Fruit fly (Drosophila melanogaster): ENCODE data around the gene CG3168.

Gene CG3168

dm6 chrX:6711295-6711694 is 28.5 kb downstream of the CG3168 start (continued):
- TF ChIP-seq MBD-R2 (GFP tag; IDR thresholded peaks at IDR 0.05) (peak; percentile 36; the same call in 1 of the 2 replicates), CG32532 (GFP tag; IDR thresholded peaks at IDR 0.05) (peak; percentile 79), CG34224 (GFP tag; IDR thresholded peaks at IDR 0.05; ENCODE audit: partially characterized antibody) (no peak), CG1603 (tag; optimal IDR thresholded peaks at IDR 0.05) (peak; percentile 91), CG1529 (GFP tag; optimal IDR thresholded peaks at IDR 0.05) (peak; percentile 67), CG10274 (GFP tag; optimal IDR thresholded peaks at IDR 0.05) (peak; percentile 34), ab (GFP tag; optimal IDR thresholded peaks at IDR 0.05) (no peak), Ets97D (GFP tag; optimal IDR thresholded peaks at IDR 0.05) (peak; percentile 20), tup (GFP tag; optimal IDR thresholded peaks at IDR 0.05) (peak; percentile 48), inv (GFP tag; IDR thresholded peaks at IDR 0.05; ENCODE audit: partially characterized antibody) (no peak), Opbp (GFP tag; IDR thresholded peaks at IDR 0.05; ENCODE audit: partially characterized antibody) (no peak), CG11560 (tag; IDR thresholded peaks at IDR 0.05) (peak; percentile 27; the same call in 1 of the 3 replicates), so (GFP tag; IDR thresholded peaks at IDR 0.05) (peak; percentile 79; the same call in 2 of the 3 replicates), Bgb (GFP tag; IDR thresholded peaks at IDR 0.05; ENCODE audit: partially characterized antibody) (no peak), btn (GFP tag; optimal IDR thresholded peaks at IDR 0.05) (peak; percentile 61), pan (optimal IDR thresholded peaks at IDR 0.05) (no peak), pan (GFP tag; optimal IDR thresholded peaks at IDR 0.05 in 1 of 2, IDR thresholded peaks at IDR 0.05 in 1 of 2) (peak in 1 of 2 experiments; percentile 78), CG14710 (tag; optimal IDR thresholded peaks at IDR 0.05) (peak; percentile 69), Lim3 (GFP tag; IDR thresholded peaks at IDR 0.05) (no peak), CG17568 (GFP tag; optimal IDR thresholded peaks at IDR 0.05) (peak; percentile 37), CG12219 (GFP tag; optimal IDR thresholded peaks at IDR 0.05) (peak; percentile 81), CG10321 (GFP tag; IDR thresholded peaks at IDR 0.05) (no peak), croc (GFP tag; conservative IDR thresholded peaks at IDR 0.05) (peak; percentile 60; the same call in 2 of the 3 replicates), dimm (GFP tag; IDR thresholded peaks at IDR 0.05) (0 out of 2 replicates have a peak, but pooled peaks have one; percentile 25), fru (optimal IDR thresholded peaks at IDR 0.05) (no peak), CG4730 (GFP tag; IDR thresholded peaks at IDR 0.05) (peak; percentile 28; the same call in 1 of the 2 replicates), Fer1 (GFP tag; optimal IDR thresholded peaks at IDR 0.05) (peak; percentile 87), CG16813 (GFP tag; IDR thresholded peaks at IDR 0.05; ENCODE audit: partially characterized antibody) (no peak), nerfin-1 (tag; optimal IDR thresholded peaks at IDR 0.05) (peak; percentile 45), NC2β (GFP tag; optimal IDR thresholded peaks at IDR 0.05) (peak; percentile 73), CrebB (tag; optimal IDR thresholded peaks at IDR 0.05) (peak; percentile 82), gsb (GFP tag; IDR thresholded peaks at IDR 0.05) (no peak), cg (GFP tag; optimal IDR thresholded peaks at IDR 0.05) (no peak), C15 (GFP tag; IDR thresholded peaks at IDR 0.05) (0 out of 3 replicates have a peak, but pooled peaks have one; percentile 39), her (GFP tag; optimal IDR thresholded peaks at IDR 0.05) (peak; percentile 80), Asciz (GFP tag; optimal IDR thresholded peaks at IDR 0.05) (peak; percentile 24), CG12659 (GFP tag; optimal IDR thresholded peaks at IDR 0.05) (peak; percentile 71), CG2129 (GFP tag; IDR thresholded peaks at IDR 0.05; ENCODE audit: partially characterized antibody) (no peak), CG9876 (GFP tag; optimal IDR thresholded peaks at IDR 0.05) (peak; percentile 58), Dref (GFP tag; IDR thresholded peaks at IDR 0.05) (no peak), vvl (GFP tag; IDR thresholded peaks at IDR 0.05) (peak; percentile 83), grn (GFP tag; optimal IDR thresholded peaks at IDR 0.05) (peak; percentile 35), CG10543 (GFP tag; optimal IDR thresholded peaks at IDR 0.05) (peak; percentile 40), CG10565 (GFP tag; optimal IDR thresholded peaks at IDR 0.05) (no peak), H2.0 (GFP tag; IDR thresholded peaks at IDR 0.05) (peak; percentile 53; the same call in 1 of the 2 replicates), Med (GFP tag) (peak; percentile 98), CG7839 (tag; optimal IDR thresholded peaks at IDR 0.05) (peak; percentile 88), CG14050 (GFP tag; IDR thresholded peaks at IDR 0.05) (peak; percentile 66), CG11093 (GFP tag; IDR thresholded peaks at IDR 0.05) (peak; percentile 61; the same call in 1 of the 3 replicates), ato (GFP tag; IDR thresholded peaks at IDR 0.05; ENCODE audit: partially characterized antibody) (no peak), Scr (GFP tag; IDR thresholded peaks at IDR 0.05; ENCODE audit: partially characterized antibody) (no peak)

All from whole organism, embryonic.